Fruit fly (Drosophila melanogaster): ENCODE data around the gene CG7218.
A peak's percentile ranks its signal among the peaks of the same experiment; 100 is the strongest.

CG7218 gene

DNA sequence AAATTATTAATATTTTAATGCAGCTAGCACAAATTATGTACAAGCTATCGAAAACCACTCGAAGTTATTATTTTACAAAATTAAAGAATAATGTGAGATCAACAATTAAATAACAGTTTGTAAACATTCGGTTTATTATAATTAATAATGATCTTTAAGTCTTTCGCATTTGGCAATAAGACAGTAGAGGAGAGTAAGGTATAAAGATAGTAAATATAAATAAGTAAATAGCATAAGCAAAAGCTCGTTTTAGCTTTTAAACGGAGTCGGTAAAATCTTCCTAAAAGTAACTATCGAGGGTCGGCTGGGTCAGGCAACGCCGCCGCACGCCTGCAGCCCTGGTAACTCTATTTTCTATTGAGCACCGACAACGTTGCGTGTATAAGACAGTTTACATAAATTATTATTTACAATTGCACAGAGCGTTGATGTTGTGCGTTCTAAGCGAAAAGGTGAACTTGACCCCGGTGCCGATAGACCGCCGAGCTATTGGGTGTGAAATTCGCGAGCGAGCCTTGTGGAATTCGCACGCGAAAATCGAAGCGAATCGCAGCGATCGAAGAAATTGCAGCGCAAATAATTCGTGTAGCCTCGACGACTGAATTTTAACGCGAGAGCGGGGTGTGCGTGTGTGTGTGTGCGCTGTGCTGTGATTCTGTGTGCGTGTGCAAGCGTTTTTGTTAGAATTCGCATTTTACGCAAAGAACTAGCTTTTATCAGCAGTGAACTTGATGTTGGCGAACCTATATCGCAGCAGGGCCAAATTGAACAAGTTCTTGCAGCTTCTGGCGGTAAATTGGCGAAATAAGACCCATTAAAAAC is 3.4 kb upstream of the CG7218 start, which contains the start of gene wrd (continued):
- TF ChIP-seq ab (GFP tag; optimal IDR thresholded peaks at IDR 0.05) = no peak
- TF ChIP-seq pfk (GFP tag; optimal IDR thresholded peaks at IDR 0.05) = no peak
- TF ChIP-seq CG6854 (GFP tag; optimal IDR thresholded peaks at IDR 0.05) = no peak
- no peak for TF ChIP-seq CG6765 (GFP tag; optimal IDR thresholded peaks at IDR 0.05)
- peak; percentile 29 for TF ChIP-seq Abd-B (GFP tag; optimal IDR thresholded peaks at IDR 0.05)
- TF ChIP-seq Gsc (GFP tag; IDR thresholded peaks at IDR 0.05) = no peak
- peak; percentile 33 for TF ChIP-seq Oli (tag; optimal IDR thresholded peaks at IDR 0.05)
- peak; percentile 81; the same call in 1 of the 2 replicates for TF ChIP-seq rib (GFP tag; IDR thresholded peaks at IDR 0.05)
- TF ChIP-seq chif (GFP tag; optimal IDR thresholded peaks at IDR 0.05) = no peak
- TF ChIP-seq Sin3A (optimal IDR thresholded peaks at IDR 0.05) = no peak
- TF ChIP-seq hbn (GFP tag; IDR thresholded peaks at IDR 0.05; ENCODE audit: partially characterized antibody) = no peak
- peak; percentile 38 for TF ChIP-seq nmo (GFP tag; optimal IDR thresholded peaks at IDR 0.05)
- TF ChIP-seq CG10431 (GFP tag; optimal IDR thresholded peaks at IDR 0.05) = no peak
- TF ChIP-seq dpn (GFP tag; optimal IDR thresholded peaks at IDR 0.05) = peak in 1 of 2 experiments; percentile 17
- no peak; the same call in 2 of the 3 replicates for TF ChIP-seq CG34224 (GFP tag; IDR thresholded peaks at IDR 0.05; ENCODE audit: partially characterized antibody)
- no peak for TF ChIP-seq CG7556 (GFP tag; optimal IDR thresholded peaks at IDR 0.05)
- no peak for TF ChIP-seq her (GFP tag; optimal IDR thresholded peaks at IDR 0.05)
- no peak for TF ChIP-seq zen2 (GFP tag; IDR thresholded peaks at IDR 0.05; ENCODE audit: partially characterized antibody)
- TF ChIP-seq Hr78 (GFP tag; optimal IDR thresholded peaks at IDR 0.05) = no peak
- no peak for TF ChIP-seq Dip2 (GFP tag; IDR thresholded peaks at IDR 0.05)
- no peak for TF ChIP-seq slp2 (GFP tag; optimal IDR thresholded peaks at IDR 0.05)
- TF ChIP-seq CG15479 (GFP tag; optimal IDR thresholded peaks at IDR 0.05) = peak; percentile 53
- peak; percentile 60; the same call in 1 of the 3 replicates for TF ChIP-seq CG34422 (GFP tag; IDR thresholded peaks at IDR 0.05)
- TF ChIP-seq CG33213 (GFP tag; optimal IDR thresholded peaks at IDR 0.05) = no peak
- peak; percentile 19 for TF ChIP-seq CG13775 (GFP tag; optimal IDR thresholded peaks at IDR 0.05)
- peak; percentile 36; the same call in 1 of the 2 replicates for TF ChIP-seq Dref (GFP tag; IDR thresholded peaks at IDR 0.05)
- no peak for TF ChIP-seq CG4730 (GFP tag; IDR thresholded peaks at IDR 0.05)
- no peak for TF ChIP-seq toy (GFP tag; IDR thresholded peaks at IDR 0.05)
- peak; percentile 47 for TF ChIP-seq CG2678 (tag; optimal IDR thresholded peaks at IDR 0.05)
- TF ChIP-seq dati (GFP tag; IDR thresholded peaks at IDR 0.05) = no peak
- 0 out of 2 replicates have a peak, but pooled peaks have one; percentile 11 for TF ChIP-seq CG14014 (GFP tag; IDR thresholded peaks at IDR 0.05)
- TF ChIP-seq CG1024 (GFP tag; IDR thresholded peaks at IDR 0.05) = no peak
- peak; percentile 6 for TF ChIP-seq bab2 (GFP tag; optimal IDR thresholded peaks at IDR 0.05)
- no peak for TF ChIP-seq vnd (GFP tag; IDR thresholded peaks at IDR 0.05; ENCODE audit: partially characterized antibody)
- no peak for TF ChIP-seq lov (optimal IDR thresholded peaks at IDR 0.05)
- TF ChIP-seq lov (GFP tag; IDR thresholded peaks at IDR 0.05) = no peak
- TF ChIP-seq CG2202 (tag; optimal IDR thresholded peaks at IDR 0.05) = no peak
- TF ChIP-seq CG14667 (GFP tag; IDR thresholded peaks at IDR 0.05) = no peak
- TF ChIP-seq CG3726 (GFP tag; IDR thresholded peaks at IDR 0.05) = no peak
- TF ChIP-seq luna (GFP tag; optimal IDR thresholded peaks at IDR 0.05) = no peak
- TF ChIP-seq CG4424 (GFP tag; optimal IDR thresholded peaks at IDR 0.05) = peak; percentile 2
- no peak for TF ChIP-seq sob (GFP tag; IDR thresholded peaks at IDR 0.05)
- TF ChIP-seq jing (GFP tag; optimal IDR thresholded peaks at IDR 0.05) = no peak
- no peak for TF ChIP-seq CG9817 (tag; optimal IDR thresholded peaks at IDR 0.05)
- TF ChIP-seq CG9727 (GFP tag; optimal IDR thresholded peaks at IDR 0.05) = peak; percentile 44
- TF ChIP-seq nerfin-1 (tag; optimal IDR thresholded peaks at IDR 0.05) = peak; percentile 39
- TF ChIP-seq CG15514 (GFP tag; optimal IDR thresholded peaks at IDR 0.05) = peak; percentile 79
- TF ChIP-seq fd3F (GFP tag; optimal IDR thresholded peaks at IDR 0.05) = no peak
- TF ChIP-seq Dll (GFP tag; IDR thresholded peaks at IDR 0.05; ENCODE audit: partially characterized antibody) = no peak

Data from whole organism, embryonic.